Fruit fly (Drosophila melanogaster) whole organism, embryonic: ENCODE data around the gene Irc.

Source experiments
- Ada2b ChIP-seq: fragments of 200-800 bp; sonication (Bioruptor generic); IDR thresholded peaks from 2 replicates; pipeline ENCODE4 v1.3.6; 2022; ENCODE audit warnings: missing biosample characterization, missing genetic modification characterization
- Bdp1 ChIP-seq: fragments of 200-800 bp; sonication (Bioruptor generic); optimal IDR thresholded peaks from 3 replicates; lab custom pipeline; 2016; ENCODE audit warnings: missing biosample characterization, missing genetic modification characterization
- CG12391 ChIP-seq: fragments of 200-800 bp; sonication (Bioruptor generic); optimal IDR thresholded peaks from 3 replicates; lab custom pipeline; 2018; ENCODE audit warnings: missing biosample characterization, mild to moderate bottlenecking, missing genetic modification characterization, moderate library complexity
- CG15479 ChIP-seq: fragments of 200-800 bp; sonication (Bioruptor generic); optimal IDR thresholded peaks from 3 replicates; lab custom pipeline; 2019; ENCODE audit warnings: missing biosample characterization, mild to moderate bottlenecking, missing genetic modification characterization, moderate library complexity
- CG15696 ChIP-seq: fragments of 200-800 bp; sonication (Bioruptor generic); optimal IDR thresholded peaks from 2 replicates; lab custom pipeline; 2019; ENCODE audit warnings: missing biosample characterization, mild to moderate bottlenecking, missing genetic modification characterization, moderate library complexity
- CG16813 ChIP-seq: fragments of 200-800 bp; sonication (Bioruptor generic); IDR thresholded peaks from 3 replicates; pipeline ENCODE4 v1.3.6; 2022; ENCODE audit warnings: missing biosample characterization, missing genetic modification characterization; ENCODE audit not compliant: partially characterized antibody
- CG17802 ChIP-seq: fragments of 200-800 bp; sonication (Bioruptor generic); optimal IDR thresholded peaks from 2 replicates; lab custom pipeline; 2018; ENCODE audit warnings: missing biosample characterization, mild to moderate bottlenecking, missing genetic modification characterization, moderate library complexity
- CG17829 ChIP-seq: fragments of 200-800 bp; optimal IDR thresholded peaks from 2 replicates; lab custom pipeline; 2019; ENCODE audit warnings: missing biosample characterization, mild to moderate bottlenecking, missing genetic modification characterization, moderate library complexity
- CG2712 ChIP-seq: fragments of 200-800 bp; optimal IDR thresholded peaks from 3 replicates; lab custom pipeline; 2019; ENCODE audit warnings: missing biosample characterization, mild to moderate bottlenecking, missing genetic modification characterization, moderate library complexity
- CG30020 ChIP-seq: fragments of 200-800 bp; optimal IDR thresholded peaks from 2 replicates; lab custom pipeline; 2019; ENCODE audit warnings: missing biosample characterization, mild to moderate bottlenecking, missing genetic modification characterization, moderate library complexity
- CG32532 ChIP-seq: fragments of 200-800 bp; sonication (Bioruptor generic); IDR thresholded peaks from 2 replicates; pipeline ENCODE4 v1.3.6; 2022; ENCODE audit warnings: missing biosample characterization, missing genetic modification characterization
- CG6813 ChIP-seq: fragments of 200-800 bp; sonication (Bioruptor generic); optimal IDR thresholded peaks from 2 replicates; lab custom pipeline; 2017; ENCODE audit warnings: missing biosample characterization, missing genetic modification characterization, mild to moderate bottlenecking, moderate library complexity, missing genetic modification reagents
- CG7271 ChIP-seq: fragments of 200-800 bp; sonication (Bioruptor generic); optimal IDR thresholded peaks from 2 replicates; lab custom pipeline; 2018; ENCODE audit warnings: missing biosample characterization, mild to moderate bottlenecking, missing genetic modification characterization, moderate library complexity
- CG7745 ChIP-seq: fragments of 200-800 bp; sonication (Bioruptor generic); optimal IDR thresholded peaks from 2 replicates; lab custom pipeline; 2018; ENCODE audit warnings: missing biosample characterization, mild to moderate bottlenecking, missing genetic modification characterization, moderate library complexity
- CG7963 ChIP-seq: fragments of 200-800 bp; sonication (Bioruptor generic); IDR thresholded peaks from 3 replicates; pipeline ENCODE4 v1.3.6; 2022; ENCODE audit warnings: missing biosample characterization, missing genetic modification characterization; ENCODE audit not compliant: partially characterized antibody
- CG9609 ChIP-seq: fragments of 200-800 bp; sonication (Bioruptor generic); optimal IDR thresholded peaks from 3 replicates; lab custom pipeline; 2016; ENCODE audit warnings: missing biosample characterization, missing genetic modification characterization
- Chrac-16 ChIP-seq: fragments of 200-800 bp; sonication (Bioruptor generic); optimal IDR thresholded peaks from 3 replicates; lab custom pipeline; 2016; ENCODE audit warnings: missing biosample characterization, missing genetic modification characterization
- Dbx ChIP-seq: fragments of 200-800 bp; sonication (Bioruptor generic); IDR thresholded peaks from 3 replicates; pipeline ENCODE4 v1.3.6; 2022; ENCODE audit warnings: missing biosample characterization, missing genetic modification characterization
- Dp ChIP-seq: fragments of 200-800 bp; sonication (Bioruptor generic); optimal IDR thresholded peaks from 2 replicates; lab custom pipeline; 2018; ENCODE audit warnings: missing biosample characterization, mild to moderate bottlenecking, missing genetic modification characterization, moderate library complexity
- H2.0 ChIP-seq: fragments of 200-800 bp; sonication (Bioruptor generic); IDR thresholded peaks from 2 replicates; pipeline ENCODE4 v1.3.6; 2022; ENCODE audit warnings: missing biosample characterization, missing genetic modification characterization
- HLH3B ChIP-seq: fragments of 200-800 bp; sonication (Bioruptor generic); IDR thresholded peaks from 2 replicates; pipeline ENCODE4 v1.3.6; 2022; ENCODE audit warnings: missing biosample characterization, missing genetic modification characterization
- Hsf ChIP-seq: fragments of 200-800 bp; sonication (Bioruptor generic); optimal IDR thresholded peaks from 3 replicates; lab custom pipeline; 2016; ENCODE audit warnings: missing biosample characterization, missing genetic modification characterization
- Mes4 ChIP-seq: fragments of 200-800 bp; sonication (Bioruptor generic); optimal IDR thresholded peaks from 2 replicates; lab custom pipeline; 2016; ENCODE audit warnings: missing biosample characterization, missing genetic modification characterization
- Oaz ChIP-seq: fragments of 200-800 bp; sonication (Bioruptor generic); IDR thresholded peaks from 2 replicates; pipeline ENCODE4 v1.3.6; 2022; ENCODE audit warnings: missing biosample characterization, missing genetic modification characterization
- Oli ChIP-seq: fragments of 200-800 bp; sonication (Bioruptor generic); optimal IDR thresholded peaks from 2 replicates; lab custom pipeline; 2018; ENCODE audit warnings: missing biosample characterization, mild to moderate bottlenecking, missing genetic modification characterization, moderate library complexity
- Pdp1 ChIP-seq, 2 experiments: fragments of 200-800 bp; sonication (Bioruptor generic); optimal IDR thresholded peaks; 3 replicates each; lab custom pipeline; 2016; ENCODE audit warnings: missing biosample characterization in 2 of 2, missing genetic modification characterization in 2 of 2, mild to moderate bottlenecking in 1 of 2, moderate library complexity in 1 of 2
- Rfx ChIP-seq: fragments of 200-800 bp; sonication (Bioruptor generic); IDR thresholded peaks from 2 replicates; pipeline ENCODE4 v1.3.6; 2022; ENCODE audit warnings: missing biosample characterization, missing genetic modification characterization
- ase ChIP-seq: fragments of 200-800 bp; sonication (Bioruptor generic); IDR thresholded peaks from 3 replicates; pipeline ENCODE4 v1.3.6; 2022; ENCODE audit warnings: missing biosample characterization, missing genetic modification characterization
- ash1 ChIP-seq: fragments of 200-800 bp; sonication (Bioruptor generic); optimal IDR thresholded peaks from 2 replicates; lab custom pipeline; 2018; ENCODE audit warnings: missing biosample characterization, mild to moderate bottlenecking, missing genetic modification characterization
- bab2 ChIP-seq: fragments of 200-800 bp; sonication (Bioruptor generic); optimal IDR thresholded peaks from 2 replicates; lab custom pipeline; 2016; ENCODE audit warnings: missing biosample characterization, missing genetic modification characterization
- bigmax ChIP-seq: fragments of 200-800 bp; sonication (Bioruptor generic); optimal IDR thresholded peaks from 2 replicates; lab custom pipeline; 2018; ENCODE audit warnings: missing biosample characterization, mild to moderate bottlenecking, missing genetic modification characterization
- bowl ChIP-seq: fragments of 200-800 bp; sonication (Bioruptor generic); IDR thresholded peaks from 2 replicates; pipeline ENCODE4 v1.3.6; 2022; ENCODE audit warnings: missing biosample characterization, missing genetic modification characterization
- bsh ChIP-seq, 2 experiments: fragments of 200-800 bp; sonication (Bioruptor generic); optimal IDR thresholded peaks; 2 replicates each; lab custom pipeline; 2017 to 2018; ENCODE audit warnings: mild to moderate bottlenecking in 2 of 2, missing biosample characterization in 2 of 2, missing genetic modification characterization in 2 of 2, moderate library complexity in 1 of 2
- dati ChIP-seq: fragments of 200-800 bp; sonication (Bioruptor generic); IDR thresholded peaks from 2 replicates; pipeline ENCODE4 v1.3.6; 2022; ENCODE audit warnings: missing biosample characterization, missing genetic modification characterization
- eve ChIP-seq, 2 experiments: fragments of >200 bp; optimal IDR thresholded peaks; 2 replicates each; lab custom pipeline; 2017; ENCODE audit warnings: missing biosample characterization in 2 of 2, missing genetic modification characterization in 2 of 2
- ftz-f1 ChIP-seq: fragments of 200-800 bp; sonication (Bioruptor generic); optimal IDR thresholded peaks from 2 replicates; lab custom pipeline; 2016; ENCODE audit warnings: missing biosample characterization, missing genetic modification characterization
- inv ChIP-seq: fragments of 200-800 bp; sonication (Bioruptor generic); IDR thresholded peaks from 2 replicates; pipeline ENCODE4 v1.3.6; 2022; ENCODE audit warnings: missing biosample characterization, missing genetic modification characterization; ENCODE audit not compliant: partially characterized antibody
- mam ChIP-seq: fragments of 200-800 bp; sonication (Bioruptor generic); optimal IDR thresholded peaks from 3 replicates; lab custom pipeline; 2016; ENCODE audit warnings: missing biosample characterization, missing genetic modification characterization
- mirr ChIP-seq: fragments of 200-800 bp; sonication (Bioruptor generic); optimal IDR thresholded peaks from 3 replicates; lab custom pipeline; 2018; ENCODE audit warnings: missing biosample characterization, mild to moderate bottlenecking, missing genetic modification characterization
- nau ChIP-seq: fragments of 200-800 bp; sonication (Bioruptor generic); optimal IDR thresholded peaks from 3 replicates; lab custom pipeline; 2017; ENCODE audit warnings: missing biosample characterization, mild to moderate bottlenecking, missing genetic modification characterization, missing genetic modification reagents
- nom ChIP-seq: fragments of 200-800 bp; sonication (Bioruptor generic); optimal IDR thresholded peaks from 2 replicates; lab custom pipeline; 2017; ENCODE audit warnings: missing biosample characterization, missing genetic modification characterization, mild to moderate bottlenecking, moderate library complexity, missing genetic modification reagents
- onecut ChIP-seq: fragments of 200-800 bp; sonication (Bioruptor generic); IDR thresholded peaks from 2 replicates; pipeline ENCODE4 v1.3.6; 2022; ENCODE audit warnings: missing biosample characterization, missing genetic modification characterization
- pb ChIP-seq: fragments of 200-800 bp; sonication (Bioruptor generic); optimal IDR thresholded peaks from 3 replicates; lab custom pipeline; 2016; ENCODE audit warnings: missing biosample characterization, missing genetic modification characterization
- run ChIP-seq: fragments of 200-800 bp; sonication (Bioruptor generic); optimal IDR thresholded peaks from 3 replicates; lab custom pipeline; 2018; ENCODE audit warnings: missing biosample characterization, mild to moderate bottlenecking, missing genetic modification characterization
- salm ChIP-seq: fragments of 200-800 bp; sonication (Bioruptor generic); optimal IDR thresholded peaks from 2 replicates; lab custom pipeline; 2018; ENCODE audit warnings: missing biosample characterization, mild to moderate bottlenecking, missing genetic modification characterization
- ssp ChIP-seq: fragments of 200-800 bp; sonication (Bioruptor generic); IDR thresholded peaks from 2 replicates; pipeline ENCODE4 v1.3.6; 2022; ENCODE audit warnings: missing biosample characterization, missing genetic modification characterization
- twi ChIP-seq: fragments of 200-800 bp; optimal IDR thresholded peaks from 2 replicates; lab custom pipeline; 2019; ENCODE audit warnings: missing biosample characterization, mild to moderate bottlenecking, missing genetic modification characterization, moderate library complexity
- vvl ChIP-seq: fragments of 200-800 bp; sonication (Bioruptor generic); IDR thresholded peaks from 2 replicates; pipeline ENCODE4 v1.3.6; 2022; ENCODE audit warnings: missing biosample characterization, missing genetic modification characterization
- zfh2 ChIP-seq: fragments of 200-800 bp; sonication (Bioruptor generic); optimal IDR thresholded peaks from 2 replicates; lab custom pipeline; 2016; ENCODE audit warnings: missing biosample characterization, missing genetic modification characterization

The Irc gene

DNA sequence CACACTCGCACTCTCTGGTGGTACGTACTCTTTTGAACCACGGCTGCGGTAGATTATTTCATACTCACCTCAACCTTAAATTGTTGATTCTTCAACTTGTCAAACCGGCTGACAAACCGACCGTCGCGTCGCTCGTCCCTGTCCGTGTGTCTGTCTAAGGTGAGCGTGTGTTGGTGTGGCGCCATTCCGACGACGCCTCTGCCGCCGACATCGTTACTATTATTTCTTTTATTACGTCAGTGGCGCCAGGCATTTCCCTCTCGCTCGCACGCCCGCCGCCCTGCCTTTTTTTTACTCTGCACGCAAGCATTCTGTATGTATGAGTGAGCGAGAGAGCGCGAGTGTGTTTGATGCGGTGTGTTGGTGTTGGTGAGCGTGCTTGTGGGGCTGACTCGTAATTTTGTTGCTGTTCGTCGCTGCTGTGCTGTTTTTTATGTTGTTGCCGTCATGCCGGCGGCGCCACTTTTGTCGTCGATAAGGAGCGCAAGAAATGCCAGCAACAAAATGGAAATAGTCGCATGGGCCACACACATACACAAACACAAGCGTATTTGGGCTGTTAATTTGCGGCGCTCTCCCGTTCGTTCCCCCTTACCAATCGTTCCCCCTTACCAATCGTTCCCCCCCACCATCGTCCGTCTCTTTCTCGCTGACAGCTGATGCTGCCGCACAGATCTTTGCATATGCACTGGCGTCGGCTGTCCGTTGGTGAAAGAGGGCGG lies 53.7 kb downstream of the Irc start (continued):
- TF ChIP-seq bigmax: no peak
- no peak for TF ChIP-seq Ada2b (GFP tag; lab: Robert Waterston, UW)
- TF ChIP-seq CG15479 (GFP tag; lab: Kevin White, UChicago): peak; percentile 45
- TF ChIP-seq salm (tag; lab: Kevin White, UChicago): peak; percentile 13
- TF ChIP-seq CG2712 (tag; lab: Kevin White, UChicago): peak; percentile 9
- TF ChIP-seq HLH3B: no peak
- TF ChIP-seq Pdp1 (GFP tag; optimal IDR thresholded peaks at IDR 0.05; lab: Kevin White, UChicago): peak in 1 of 2 experiments; percentile 99
- no peak for TF ChIP-seq inv (GFP tag; lab: Robert Waterston, UW)
- no peak for TF ChIP-seq run (tag; lab: Kevin White, UChicago)
- TF ChIP-seq CG16813: no peak
- no peak for TF ChIP-seq ssp (GFP tag; lab: Robert Waterston, UW)
- TF ChIP-seq pb (GFP tag; lab: Kevin White, UChicago): peak; percentile 18
- TF ChIP-seq bab2 (GFP tag; lab: Kevin White, UChicago): no peak
- TF ChIP-seq Hsf (GFP tag; lab: Kevin White, UChicago): no peak
- TF ChIP-seq CG7963 (GFP tag; lab: Robert Waterston, UW): no peak
- TF ChIP-seq nom (GFP tag; lab: Kevin White, UChicago): peak; percentile 76
- no peak for TF ChIP-seq eve (GFP tag; optimal IDR thresholded peaks at IDR 0.05; lab: Kevin White, UChicago)
- TF ChIP-seq Bdp1 (GFP tag; lab: Kevin White, UChicago): peak; percentile 17
- TF ChIP-seq ase: no peak; the same call in 2 of the 3 replicates
- TF ChIP-seq mirr: peak; percentile 73
- TF ChIP-seq CG30020: no peak
- TF ChIP-seq CG12391: no peak
- peak; percentile 19 for TF ChIP-seq CG17829 (tag; lab: Kevin White, UChicago)
- TF ChIP-seq zfh2: no peak
- peak; percentile 64; the same call in 2 of the 3 replicates for TF ChIP-seq Dbx
- TF ChIP-seq onecut (GFP tag; lab: Robert Waterston, UW): peak; percentile 21; the same call in 1 of the 2 replicates
- TF ChIP-seq CG32532 (GFP tag; lab: Robert Waterston, UW): peak; percentile 12; the same call in 1 of the 2 replicates
- TF ChIP-seq CG15696: no peak
- no peak for TF ChIP-seq CG6813 (GFP tag; lab: Kevin White, UChicago)
- peak; percentile 32 for TF ChIP-seq ash1 (GFP tag; lab: Kevin White, UChicago)
- peak; percentile 11; the same call in 1 of the 2 replicates for TF ChIP-seq bowl (GFP tag; lab: Robert Waterston, UW)
- TF ChIP-seq Rfx (GFP tag; lab: Robert Waterston, UW): peak; percentile 20; the same call in 1 of the 2 replicates
- no peak for TF ChIP-seq CG9609 (GFP tag; lab: Kevin White, UChicago)
- no peak for TF ChIP-seq H2.0
- peak; percentile 8 for TF ChIP-seq Dp
- no peak for TF ChIP-seq Oli (tag; lab: Kevin White, UChicago)
- no peak for TF ChIP-seq CG7745 (tag; lab: Kevin White, UChicago)
- TF ChIP-seq Chrac-16 (GFP tag; lab: Kevin White, UChicago): no peak
- peak; percentile 42 for TF ChIP-seq vvl (GFP tag; lab: Robert Waterston, UW)
- TF ChIP-seq nau (GFP tag; lab: Kevin White, UChicago): peak; percentile 32
- TF ChIP-seq Oaz (GFP tag; lab: Robert Waterston, UW): no peak
- no peak for TF ChIP-seq CG17802 (tag; lab: Kevin White, UChicago)
- no peak for TF ChIP-seq Mes4 (GFP tag; lab: Kevin White, UChicago)
- TF ChIP-seq mam (GFP tag; lab: Kevin White, UChicago): no peak
- TF ChIP-seq ftz-f1 (GFP tag; lab: Kevin White, UChicago): peak; percentile 86
- peak in 1 of 2 experiments; percentile 58 for TF ChIP-seq bsh (GFP tag; optimal IDR thresholded peaks at IDR 0.05; lab: Kevin White, UChicago)
- peak; percentile 59 for TF ChIP-seq twi
- TF ChIP-seq dati (GFP tag; lab: Robert Waterston, UW): no peak
- TF ChIP-seq CG7271 (tag; lab: Kevin White, UChicago): no peak
